Worm (Caenorhabditis elegans): ENCODE data around the gene tbx-41.

- TF ChIP-seq rnt-1 (tag; optimal IDR thresholded peaks at IDR 0.05): no peak
- no peak for TF ChIP-seq syd-9 (tag; optimal IDR thresholded peaks at IDR 0.05)
- TF ChIP-seq eyg-1 (tag; optimal IDR thresholded peaks at IDR 0.05): no peak
- no peak for TF ChIP-seq pros-1 (tag; optimal IDR thresholded peaks at IDR 0.05)
These were observed 4.6 kb upstream of the tbx-41 start, which contains the start of gene T26C11.8 for ce11 chrX:1860422-1860821.
